Fruit fly (Drosophila melanogaster) Kc167 (cell line): ENCODE results near the gene inaF-C.
A peak's percentile ranks its signal among the peaks of the same experiment; 100 is the strongest.

ENCODE experiments used
- Myc ChIP-seq: fragments of >200 bp; optimal IDR thresholded peaks from 2 replicates; lab custom pipeline; 2017; ENCODE audit warnings: missing external identifiers
- Sin3A ChIP-seq: fragments of >200 bp; optimal IDR thresholded peaks from 2 replicates; lab custom pipeline; 2018; ENCODE audit warnings: missing external identifiers
- h ChIP-seq: fragments of >200 bp; optimal IDR thresholded peaks from 3 replicates; lab custom pipeline; 2018; ENCODE audit warnings: missing external identifiers
- insv ChIP-seq: fragments of >200 bp; optimal IDR thresholded peaks from 3 replicates; lab custom pipeline; 2018; ENCODE audit warnings: missing external identifiers
- psq ChIP-seq: fragments of >200 bp; optimal IDR thresholded peaks from 2 replicates; lab custom pipeline; 2017; ENCODE audit warnings: missing external identifiers
- ttk ChIP-seq: sonication (Bioruptor generic); optimal IDR thresholded peaks from 2 replicates; lab custom pipeline; 2017; ENCODE audit warnings: missing external identifiers

Gene inaF-C

DNA sequence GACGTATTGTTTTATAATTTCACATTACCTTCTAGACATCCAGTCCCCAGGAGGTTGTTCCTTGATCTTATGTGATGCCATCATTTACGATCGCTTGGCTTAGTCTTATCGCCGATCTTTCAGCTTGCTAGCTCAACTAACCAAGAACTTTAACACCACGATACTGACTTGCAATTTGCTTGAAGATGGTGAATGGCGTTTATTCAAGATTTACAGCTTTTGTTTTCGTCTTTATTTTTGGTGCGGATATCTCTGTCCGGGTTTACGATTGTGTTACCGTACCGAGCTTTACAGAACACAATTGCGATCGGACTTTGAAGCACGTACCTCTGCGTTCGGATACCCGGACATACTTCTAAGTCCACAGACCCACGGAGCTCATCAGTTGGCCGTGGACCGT lies 7.6 kb downstream of the inaF-C start, which contains the start of gene CG15221:
Gene CG15221 (plus strand): TSS at position 301 of the 400 bp plus-strand sequence.
- no peak for TF ChIP-seq h (lab: Kevin White, UChicago)
- no peak for TF ChIP-seq psq
- TF ChIP-seq insv (lab: Kevin White, UChicago) = no peak
- no peak for TF ChIP-seq ttk (lab: Kevin White, UChicago)
- TF ChIP-seq Myc (lab: Kevin White, UChicago) = no peak
- TF ChIP-seq Sin3A = no peak

DNA sequence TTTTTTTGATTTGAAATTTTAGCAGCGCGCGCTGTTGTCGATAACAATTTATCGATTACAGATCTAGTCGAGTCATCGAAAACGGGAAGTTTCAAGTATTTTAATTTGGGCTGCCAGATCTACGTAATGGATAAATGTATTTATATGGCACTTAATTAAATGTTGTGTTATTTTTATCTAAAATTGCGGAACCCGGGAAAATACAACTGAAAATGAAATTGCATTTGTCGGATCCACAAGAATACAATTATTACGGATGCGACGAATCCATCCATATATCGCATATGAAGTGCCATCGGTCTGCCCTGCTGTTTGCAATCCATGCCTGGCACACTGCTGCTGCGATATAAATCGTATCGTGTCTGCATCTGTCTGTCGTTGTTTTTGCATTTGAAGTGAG lies 11.4 kb downstream of the inaF-C start, which contains the start of gene Tango10:
Gene Tango10 (plus strand): TSS at position 108 of the 400 bp plus-strand sequence.
- TF ChIP-seq ttk (lab: Kevin White, UChicago) (no peak), Sin3A (no peak), psq (no peak), insv (lab: Kevin White, UChicago) (no peak), h (lab: Kevin White, UChicago) (no peak), Myc (lab: Kevin White, UChicago) (no peak)

DNA sequence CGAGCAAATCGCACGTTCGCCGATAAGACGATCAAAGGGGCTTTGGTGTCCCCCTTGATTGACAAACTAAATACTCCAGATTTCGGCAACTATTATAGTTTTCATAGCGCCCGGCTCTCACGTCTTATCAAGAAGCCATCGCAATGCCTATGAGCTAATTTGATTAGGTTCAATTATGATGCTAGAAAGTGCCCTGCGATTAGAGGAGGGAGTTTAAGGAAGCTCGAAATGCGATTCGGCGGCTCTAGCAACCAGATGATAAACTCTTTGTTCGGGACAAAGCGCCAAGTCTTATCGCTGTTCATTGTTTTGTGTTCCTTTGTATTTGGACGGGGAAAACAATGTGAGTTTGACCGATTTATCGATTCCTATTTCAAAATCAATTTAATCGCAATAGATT lies 13.7 kb downstream of the inaF-C start:
- no peak for TF ChIP-seq psq
- TF ChIP-seq ttk (lab: Kevin White, UChicago) = no peak
- no peak for TF ChIP-seq insv (lab: Kevin White, UChicago)

DNA sequence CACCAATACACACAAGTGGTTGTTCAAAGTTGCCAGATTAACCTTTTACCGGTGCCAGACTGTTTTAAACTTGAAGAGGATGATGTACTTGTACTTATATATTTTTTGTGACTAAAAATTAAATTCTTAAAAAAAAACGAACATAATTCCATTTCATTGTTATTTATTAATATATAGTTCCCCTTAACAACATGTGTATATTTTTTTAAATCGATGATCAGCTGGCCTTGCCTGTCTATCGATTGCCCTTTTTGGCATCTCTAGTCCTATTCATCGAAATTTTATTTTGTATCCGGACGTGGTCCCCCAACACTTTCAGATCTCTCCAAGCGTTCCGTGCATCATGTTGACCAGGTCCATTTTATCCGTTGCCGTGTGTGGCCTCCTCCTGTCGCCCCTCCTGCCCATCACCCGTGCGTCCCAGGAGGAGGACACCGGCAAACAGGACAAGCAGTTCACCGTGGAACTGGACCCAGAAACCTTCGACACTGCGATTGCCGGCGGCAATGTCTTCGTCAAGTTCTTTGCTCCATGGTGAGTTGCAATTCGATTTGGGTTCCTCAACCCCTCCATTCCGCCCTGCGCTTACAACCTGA lies 14.7 kb downstream of the inaF-C start, which contains the start of gene prtp:
Gene prtp (plus strand): TSS at position 26 of the 596 bp plus-strand sequence.
- TF ChIP-seq ttk (lab: Kevin White, UChicago) (no peak), insv (lab: Kevin White, UChicago) (no peak), h (lab: Kevin White, UChicago) (no peak), Sin3A (no peak), Myc (lab: Kevin White, UChicago) (no peak), psq (no peak)

DNA sequence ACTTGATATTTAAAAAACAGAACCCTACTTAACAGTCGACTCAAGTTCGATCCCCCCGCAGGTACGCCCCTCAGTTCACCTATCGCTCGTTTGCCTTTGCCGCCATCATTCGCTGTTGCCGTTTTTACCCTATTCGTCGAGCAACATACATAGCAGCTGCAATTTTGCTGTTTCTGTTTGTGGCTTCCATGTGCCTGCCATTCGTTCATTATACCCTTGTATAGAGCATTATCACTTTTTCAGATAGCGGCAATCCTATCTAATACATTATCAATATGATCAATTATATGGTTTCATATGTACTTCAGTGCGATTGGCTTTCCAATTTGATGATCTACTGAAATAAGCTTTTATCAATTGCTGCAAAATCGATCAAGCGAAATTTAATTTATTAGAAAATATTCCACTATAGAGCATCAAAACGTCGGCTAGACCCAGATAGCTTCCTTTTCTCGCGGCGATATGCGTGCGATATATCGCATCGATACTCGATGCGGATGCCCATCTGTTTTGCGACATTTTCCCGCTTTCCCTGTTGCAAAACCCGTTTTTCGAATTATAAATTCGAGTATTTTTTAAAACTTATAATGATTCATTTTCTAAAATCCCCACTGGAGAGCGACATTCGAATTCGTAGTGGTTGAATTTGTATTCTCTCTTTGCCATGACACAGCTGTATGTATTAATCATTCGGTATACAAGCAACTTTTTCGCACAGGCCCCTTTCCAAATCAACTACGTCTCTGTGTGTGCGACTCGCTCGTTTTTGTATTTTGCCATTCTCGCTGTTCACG lies 15.4 kb downstream of the inaF-C start:
- TF ChIP-seq psq = peak; percentile 69
- TF ChIP-seq Sin3A = no peak
- no peak for TF ChIP-seq h (lab: Kevin White, UChicago)

DNA sequence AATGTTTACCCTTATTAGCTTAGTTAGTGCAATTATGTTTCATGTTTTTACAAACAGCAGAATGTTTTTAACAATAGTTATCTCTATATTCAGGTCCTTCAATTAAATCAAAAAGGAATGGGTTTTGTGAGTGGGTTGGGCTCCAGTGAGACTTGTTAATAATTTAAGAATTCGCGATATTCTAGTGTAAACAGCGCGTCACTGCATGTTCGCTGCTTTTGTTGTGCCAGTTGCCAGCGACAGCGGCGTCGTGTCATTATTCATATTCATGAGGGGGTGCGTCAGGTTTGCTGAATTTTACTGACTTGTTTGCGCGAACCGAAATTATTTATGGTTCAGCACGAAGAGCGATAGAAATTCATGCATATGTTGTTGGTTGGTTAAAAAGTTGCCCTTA lies 16.3 kb downstream of the inaF-C start, which contains the start of gene Amun:
Gene Amun (minus strand): TSS at position 303 of the 397 bp plus-strand sequence.
- no peak for TF ChIP-seq h (lab: Kevin White, UChicago)
- no peak for TF ChIP-seq Myc (lab: Kevin White, UChicago)
- no peak for TF ChIP-seq ttk (lab: Kevin White, UChicago)
- TF ChIP-seq psq = no peak
- no peak for TF ChIP-seq Sin3A
- no peak for TF ChIP-seq insv (lab: Kevin White, UChicago)

DNA sequence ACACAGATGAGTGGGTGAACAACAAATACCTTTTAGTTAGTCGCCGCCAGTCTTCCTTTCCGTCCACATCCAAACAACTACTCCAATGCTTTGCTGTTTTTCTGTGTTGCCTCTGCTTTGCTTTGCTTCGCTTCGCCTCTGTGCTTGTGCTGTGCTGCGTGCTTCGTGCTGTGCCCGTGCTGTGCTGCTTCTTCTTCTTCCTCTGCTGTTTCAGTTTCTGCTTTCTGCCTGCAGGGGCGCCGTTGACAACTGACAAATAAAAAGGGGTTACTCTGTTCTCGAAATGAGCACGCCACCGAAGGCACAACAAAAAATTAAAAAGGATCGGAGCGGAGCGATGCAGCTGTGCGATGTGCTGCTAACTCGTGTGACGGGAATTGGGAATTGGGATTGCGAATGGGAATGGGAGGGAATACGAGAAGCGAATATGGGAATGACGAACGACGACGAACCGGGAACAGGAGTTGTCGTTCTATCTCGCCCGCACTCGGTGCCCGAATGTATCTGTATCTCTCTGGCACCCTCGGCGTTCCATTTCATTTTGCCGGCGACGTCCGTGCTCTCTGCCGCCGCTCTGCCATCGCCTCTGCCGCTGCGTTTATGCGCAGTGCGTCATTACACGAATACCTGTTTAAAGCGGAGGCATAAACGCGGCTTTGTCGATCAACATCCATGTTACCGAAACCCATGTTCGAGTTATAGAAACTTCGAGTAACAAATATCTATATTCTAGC lies 16.9 kb downstream of the inaF-C start:
- no peak for TF ChIP-seq insv (lab: Kevin White, UChicago)
- TF ChIP-seq psq = peak; percentile 63
- no peak for TF ChIP-seq h (lab: Kevin White, UChicago)
- no peak for TF ChIP-seq Myc (lab: Kevin White, UChicago)
- no peak for TF ChIP-seq ttk (lab: Kevin White, UChicago)

DNA sequence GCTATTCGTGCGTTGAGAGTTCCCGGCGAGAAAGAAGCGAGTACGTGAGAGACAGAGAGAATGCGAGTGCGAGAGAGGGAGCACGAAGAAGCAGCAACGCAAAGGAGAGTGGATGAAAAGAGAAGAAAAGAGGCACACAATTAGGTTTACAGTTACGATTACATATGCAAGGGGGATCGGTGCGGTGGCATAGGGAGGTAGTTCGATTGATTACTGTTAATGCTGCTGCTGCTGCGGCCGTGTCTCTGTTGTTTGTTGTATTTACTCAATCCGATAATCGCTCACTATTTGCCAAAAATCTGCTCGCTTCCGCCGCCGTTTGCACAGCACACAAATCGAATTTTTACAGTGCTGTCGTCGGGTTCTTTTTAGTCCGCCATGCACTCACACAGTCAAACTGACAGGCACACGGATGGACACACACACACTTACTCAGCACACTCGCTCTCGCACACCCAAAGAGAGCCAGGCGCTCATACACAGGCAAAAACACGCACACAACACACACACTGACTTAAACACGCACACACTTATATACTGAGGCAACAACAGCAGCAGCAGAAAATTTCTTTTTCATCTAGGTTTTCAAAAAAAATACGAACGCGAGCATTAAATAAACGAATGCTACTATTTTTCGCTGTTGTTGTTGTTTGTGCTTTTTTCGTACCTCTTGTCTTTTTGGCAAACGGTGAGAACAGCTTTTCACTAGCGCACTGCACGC lies 17.6 kb downstream of the inaF-C start:
- TF ChIP-seq psq = peak; percentile 36
- no peak for TF ChIP-seq Sin3A

DNA sequence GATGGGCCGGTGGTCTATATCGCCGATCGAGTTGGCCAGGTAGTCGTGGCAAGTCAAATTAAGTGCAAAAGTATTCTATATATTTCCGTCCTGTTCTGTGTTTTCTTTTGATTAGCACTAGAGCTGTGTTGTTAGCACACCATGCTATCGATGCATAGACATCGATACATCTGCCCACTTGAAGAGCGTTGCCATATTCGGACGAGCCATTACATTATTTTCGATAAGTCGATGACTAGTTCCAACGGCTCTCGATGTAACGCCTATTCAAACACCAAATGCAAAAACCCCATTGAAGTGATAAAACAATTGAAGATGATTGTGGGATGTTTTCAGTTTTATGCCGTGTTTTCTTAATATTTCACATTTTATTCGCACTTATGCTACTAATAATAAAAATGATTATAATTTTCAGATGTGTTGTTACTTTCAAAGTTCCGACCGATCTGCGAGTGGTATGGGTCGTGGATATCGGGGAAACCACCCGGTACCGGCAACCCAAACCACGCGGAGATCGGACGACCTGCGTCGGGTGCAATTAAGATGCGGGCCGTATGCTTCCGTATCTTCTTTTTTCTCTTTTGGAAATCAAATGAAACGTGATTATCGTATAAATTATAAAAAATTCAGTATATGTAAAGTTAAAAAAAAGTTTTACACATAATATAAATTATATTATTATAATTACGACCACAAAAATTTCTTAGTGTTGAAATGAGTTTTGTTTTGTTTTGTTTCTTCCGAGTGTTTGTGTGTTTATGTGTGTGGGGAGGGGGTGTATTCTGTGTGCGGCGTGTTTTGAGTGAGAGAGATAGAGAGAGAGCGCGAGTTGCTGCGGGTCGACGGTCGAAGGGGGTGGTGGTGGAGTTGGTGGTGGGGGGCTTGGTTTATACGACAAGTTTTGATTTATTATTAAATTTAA lies 21.5 kb downstream of the inaF-C start, which contains the start of gene FucT6:
Gene FucT6 (minus strand): TSS at position 153 of the 922 bp plus-strand sequence.
- TF ChIP-seq h (lab: Kevin White, UChicago) (no peak), insv (lab: Kevin White, UChicago) (no peak), psq (no peak), ttk (lab: Kevin White, UChicago) (no peak), Sin3A (no peak), Myc (lab: Kevin White, UChicago) (no peak)

DNA sequence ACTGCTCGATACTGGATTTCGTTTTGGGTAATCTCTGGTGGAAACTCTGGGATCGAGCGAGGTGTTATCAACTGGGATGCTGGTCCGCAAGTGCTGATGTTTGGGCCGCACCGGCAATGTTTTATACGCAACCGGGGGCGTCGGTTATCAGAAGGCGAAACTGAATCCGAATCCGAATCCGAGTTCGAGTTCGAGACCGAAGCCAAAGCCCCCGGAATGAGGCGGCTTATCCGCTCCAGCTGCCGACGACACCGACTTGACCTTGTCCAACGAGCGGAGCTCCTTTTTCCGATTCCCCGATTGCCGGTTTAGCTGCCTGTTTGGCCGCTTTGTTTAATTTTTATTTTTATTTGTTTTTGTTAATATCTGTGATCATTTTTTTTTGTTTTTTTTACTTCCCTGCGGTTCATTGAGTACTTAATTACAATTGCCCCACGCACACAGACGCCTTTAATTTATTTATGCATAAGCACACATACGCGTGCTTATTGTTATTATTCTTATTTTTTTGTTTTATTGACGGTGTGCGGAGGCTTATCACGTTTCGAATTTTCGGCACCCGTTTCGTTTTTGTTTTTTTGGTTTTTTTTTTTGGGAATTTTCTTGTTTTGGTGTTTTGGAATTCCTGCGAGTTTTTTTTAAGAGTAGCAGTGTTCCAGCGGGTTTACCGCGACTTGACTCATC lies 26.5 kb downstream of the inaF-C start, which contains the start of gene CG2444:
Gene CG2444 (minus strand): TSS at position 372 of the 684 bp plus-strand sequence.
- TF ChIP-seq Myc (lab: Kevin White, UChicago) (no peak), insv (lab: Kevin White, UChicago) (no peak), ttk (lab: Kevin White, UChicago) (no peak), Sin3A (no peak), psq (no peak), h (lab: Kevin White, UChicago) (no peak)
